Worm (Caenorhabditis elegans) whole organism, L2 larva: ENCODE results near the gene T10B9.9.

Experiments used
- C34F6.9 ChIP-seq: fragments of 150-350 bp; optimal IDR thresholded peaks from 2 replicates; lab custom pipeline; 2014; ENCODE audit warnings: missing biosample characterization, missing genetic modification characterization
- R02D3.7 ChIP-seq: fragments of 150-350 bp; optimal IDR thresholded peaks from 2 replicates; lab custom pipeline; 2014; ENCODE audit warnings: missing biosample characterization, missing genetic modification characterization
- Y55F3AM.14 ChIP-seq: fragments of 200-800 bp; sonication (Bioruptor generic); optimal IDR thresholded peaks from 2 replicates; lab custom pipeline; 2018; ENCODE audit warnings: mild to moderate bottlenecking, missing genetic modification characterization, missing compliant biosample characterization
- alr-1 ChIP-seq: fragments of 150-350 bp; optimal IDR thresholded peaks from 2 replicates; lab custom pipeline; 2014; ENCODE audit warnings: missing biosample characterization, missing genetic modification characterization
- aly-2 ChIP-seq: fragments of 150-350 bp; optimal IDR thresholded peaks from 2 replicates; lab custom pipeline; 2014; ENCODE audit warnings: missing biosample characterization, missing genetic modification characterization
- blmp-1 ChIP-seq: sonication (generic microtip); optimal IDR thresholded peaks from 2 replicates; lab custom pipeline; 2017; ENCODE audit warnings: missing genetic modification characterization, mild to moderate bottlenecking, missing compliant biosample characterization, antibody characterized with exemption, moderate library complexity; ENCODE audit not compliant: insufficient read depth
- ceh-82 ChIP-seq: fragments of 150-350 bp; optimal IDR thresholded peaks from 2 replicates; lab custom pipeline; 2014; ENCODE audit warnings: missing biosample characterization, missing genetic modification characterization
- dmd-4 ChIP-seq: sonication (generic microtip); optimal IDR thresholded peaks from 2 replicates; lab custom pipeline; 2017; ENCODE audit warnings: missing biosample characterization, missing genetic modification characterization
- egl-27 ChIP-seq: sonication (generic microtip); optimal IDR thresholded peaks from 3 replicates; lab custom pipeline; 2017; ENCODE audit warnings: missing biosample characterization, missing genetic modification reagents, missing genetic modification characterization
- elt-1 ChIP-seq: fragments of 150-350 bp; optimal IDR thresholded peaks from 2 replicates; lab custom pipeline; 2014; ENCODE audit warnings: missing biosample characterization, missing genetic modification characterization
- fos-1 ChIP-seq: fragments of 150-350 bp; optimal IDR thresholded peaks from 2 replicates; lab custom pipeline; 2014; ENCODE audit warnings: missing biosample characterization, missing genetic modification characterization
- gmeb-1 ChIP-seq: fragments of 150-350 bp; optimal IDR thresholded peaks from 2 replicates; lab custom pipeline; 2014; ENCODE audit warnings: missing biosample characterization, missing genetic modification characterization
- lin-13 ChIP-seq: fragments of 150-350 bp; optimal IDR thresholded peaks from 2 replicates; lab custom pipeline; 2014; ENCODE audit warnings: missing biosample characterization, missing genetic modification reagents, missing genetic modification characterization
- lin-39 ChIP-seq: fragments of 150-350 bp; optimal IDR thresholded peaks from 2 replicates; lab custom pipeline; 2014; ENCODE audit warnings: missing biosample characterization, missing genetic modification reagents, missing genetic modification characterization
- lsy-2 ChIP-seq, 2 experiments: fragments of 150-350 bp in 1 of 2; sonication (generic microtip) in 1 of 2; optimal IDR thresholded peaks; 2 replicates each; lab custom pipeline; 2014 to 2017; ENCODE audit warnings: missing biosample characterization in 2 of 2, missing genetic modification characterization in 2 of 2
- mab-5 ChIP-seq: fragments of 150-350 bp; optimal IDR thresholded peaks from 2 replicates; lab custom pipeline; 2014; ENCODE audit warnings: missing biosample characterization, missing genetic modification characterization
- mbf-1 ChIP-seq: sonication (generic microtip); optimal IDR thresholded peaks from 2 replicates; lab custom pipeline; 2017; ENCODE audit warnings: missing biosample characterization, missing genetic modification characterization
- mdl-1 ChIP-seq, 2 experiments: fragments of 150-350 bp in 1 of 2; sonication (generic microtip) in 1 of 2; optimal IDR thresholded peaks; 2 replicates each; lab custom pipeline; 2017; ENCODE audit warnings: missing biosample characterization in 2 of 2, missing genetic modification characterization in 2 of 2
- nhr-10 ChIP-seq: sonication (generic microtip); optimal IDR thresholded peaks from 2 replicates; lab custom pipeline; 2017; ENCODE audit warnings: missing biosample characterization, missing genetic modification characterization
- nhr-11 ChIP-seq: fragments of 150-350 bp; optimal IDR thresholded peaks from 2 replicates; lab custom pipeline; 2014; ENCODE audit warnings: missing biosample characterization, missing genetic modification characterization
- nhr-12 ChIP-seq: fragments of 150-350 bp; optimal IDR thresholded peaks from 2 replicates; lab custom pipeline; 2014; ENCODE audit warnings: missing biosample characterization, missing genetic modification characterization
- nhr-129 ChIP-seq: fragments of 150-350 bp; optimal IDR thresholded peaks from 2 replicates; lab custom pipeline; 2014; ENCODE audit warnings: missing biosample characterization, missing genetic modification characterization
- nhr-21 ChIP-seq: fragments of 150-350 bp; optimal IDR thresholded peaks from 2 replicates; lab custom pipeline; 2014; ENCODE audit warnings: missing biosample characterization, missing genetic modification characterization
- nhr-23 ChIP-seq: fragments of 150-350 bp; optimal IDR thresholded peaks from 2 replicates; lab custom pipeline; 2014; ENCODE audit warnings: missing biosample characterization, missing genetic modification reagents, missing genetic modification characterization
- nhr-237 ChIP-seq: fragments of 150-350 bp; optimal IDR thresholded peaks from 2 replicates; lab custom pipeline; 2014; ENCODE audit warnings: missing biosample characterization, missing genetic modification characterization
- nhr-25 ChIP-seq: fragments of 150-350 bp; sonication (generic microtip); optimal IDR thresholded peaks from 3 replicates; lab custom pipeline; 2014; ENCODE audit warnings: missing biosample characterization, missing genetic modification characterization
- nhr-6 ChIP-seq: fragments of 150-350 bp; optimal IDR thresholded peaks from 2 replicates; lab custom pipeline; 2014; ENCODE audit warnings: missing biosample characterization, missing genetic modification characterization
- nhr-77 ChIP-seq: fragments of 150-350 bp; optimal IDR thresholded peaks from 2 replicates; lab custom pipeline; 2014; ENCODE audit warnings: missing biosample characterization, missing genetic modification characterization
- peb-1 ChIP-seq: fragments of 150-350 bp; optimal IDR thresholded peaks from 2 replicates; lab custom pipeline; 2014; ENCODE audit warnings: missing biosample characterization, missing genetic modification characterization
- sem-4 ChIP-seq: fragments of 150-350 bp; optimal IDR thresholded peaks from 2 replicates; lab custom pipeline; 2014; ENCODE audit warnings: missing biosample characterization, missing genetic modification reagents, missing genetic modification characterization
- sma-3 ChIP-seq: sonication (generic microtip); optimal IDR thresholded peaks from 2 replicates; lab custom pipeline; 2016; ENCODE audit warnings: missing genetic modification reagents, missing genetic modification characterization, missing compliant biosample characterization
- sma-9 ChIP-seq, 2 experiments: fragments of 150-350 bp in 1 of 2; sonication (generic microtip) in 1 of 2; optimal IDR thresholded peaks; 2 replicates each; lab custom pipeline; 2014 to 2016; ENCODE audit warnings: missing genetic modification characterization in 2 of 2, mild to moderate bottlenecking in 1 of 2, missing biosample characterization in 1 of 2, missing compliant biosample characterization in 1 of 2, missing genetic modification reagents in 1 of 2, moderate library complexity in 1 of 2
- unc-39 ChIP-seq: fragments of 150-350 bp; optimal IDR thresholded peaks from 2 replicates; lab custom pipeline; 2014; ENCODE audit warnings: missing biosample characterization, missing genetic modification characterization
- unc-55 ChIP-seq: fragments of 150-350 bp; sonication (generic microtip); optimal IDR thresholded peaks from 3 replicates; lab custom pipeline; 2014; ENCODE audit warnings: missing biosample characterization, missing genetic modification reagents, missing genetic modification characterization
- unc-62 ChIP-seq: fragments of 150-350 bp; optimal IDR thresholded peaks from 2 replicates; lab custom pipeline; 2014; ENCODE audit warnings: missing biosample characterization, missing genetic modification reagents, missing genetic modification characterization
- zag-1 ChIP-seq: fragments of 150-350 bp; optimal IDR thresholded peaks from 2 replicates; lab custom pipeline; 2014; ENCODE audit warnings: missing biosample characterization, missing genetic modification characterization
- ztf-1 ChIP-seq: fragments of 200-800 bp; sonication (Bioruptor generic); conservative IDR thresholded peaks from 2 replicates; pipeline ENCODE4 v1.3.6; 2022; ENCODE audit warnings: missing genetic modification characterization, missing compliant biosample characterization
- ztf-11 ChIP-seq: sonication (generic microtip); optimal IDR thresholded peaks from 2 replicates; lab custom pipeline; 2017; ENCODE audit warnings: missing biosample characterization, missing genetic modification characterization

The T10B9.9 gene

DNA sequence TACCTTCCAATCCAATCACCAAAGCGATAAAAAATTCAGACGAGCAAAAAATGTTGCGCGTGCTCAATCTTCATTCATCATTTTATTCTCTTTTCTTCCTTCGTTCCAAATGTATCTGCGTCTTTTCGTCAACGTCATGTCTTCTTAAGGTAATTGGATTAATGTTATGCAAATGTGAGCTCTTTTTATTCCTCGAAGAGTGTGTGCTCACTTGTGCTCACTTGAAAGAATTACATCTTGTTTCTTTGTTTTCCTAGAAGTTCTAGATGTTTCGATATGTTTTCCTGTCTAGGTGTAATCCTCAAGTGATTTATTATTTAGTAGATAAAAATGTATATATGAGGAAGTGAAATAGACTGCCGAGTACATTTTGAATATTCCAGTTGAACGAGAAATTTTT is 20.3 kb downstream of the T10B9.9 start:
- TF ChIP-seq mab-5 (tag; lab: Kevin White, UChicago) (peak; percentile 38), unc-55 (GFP tag; lab: Kevin White, UChicago) (peak; percentile 40), ztf-1 (GFP tag; lab: Robert Waterston, UW) (no peak), lsy-2 (tag; optimal IDR thresholded peaks at IDR 0.05; lab: Kevin White, UChicago) (peak in 1 of 2 experiments; percentile 13)

ce11 chrII:9753730-9754129 is 22.0 kb downstream of the T10B9.9 start, which contains the start of gene ZK1321.1:
Gene ZK1321.1 (plus strand): TSS chrII:9754030.
- TF ChIP-seq zag-1 (tag; lab: Kevin White, UChicago): no peak
- no peak for TF ChIP-seq fos-1
- no peak for TF ChIP-seq alr-1 (tag; lab: Kevin White, UChicago)
- TF ChIP-seq nhr-12 (tag; lab: Kevin White, UChicago): no peak
- no peak for TF ChIP-seq lin-39
- TF ChIP-seq ceh-82 (tag; lab: Kevin White, UChicago): no peak
- TF ChIP-seq mbf-1 (tag; lab: Kevin White, UChicago): no peak
- no peak for TF ChIP-seq elt-1
- TF ChIP-seq nhr-77: no peak
- TF ChIP-seq nhr-237: no peak
- TF ChIP-seq ztf-11: no peak
- TF ChIP-seq gmeb-1 (tag; lab: Kevin White, UChicago): no peak
- TF ChIP-seq egl-27 (tag; lab: Kevin White, UChicago): no peak
- no peak for TF ChIP-seq Y55F3AM.14 (GFP tag; lab: Kevin White, UChicago)

- TF ChIP-seq lin-13 (GFP tag; lab: Kevin White, UChicago) (no peak), unc-62 (GFP tag; lab: Kevin White, UChicago) (no peak), nhr-77 (no peak), nhr-21 (no peak), sma-9 (GFP tag; optimal IDR thresholded peaks at IDR 0.05; lab: Kevin White, UChicago) (peak; percentile 36), sma-9 (tag; optimal IDR thresholded peaks at IDR 0.05; lab: Kevin White, UChicago) (no peak), nhr-11 (tag; lab: Kevin White, UChicago) (no peak), blmp-1 (peak; percentile 17), nhr-12 (tag; lab: Kevin White, UChicago) (no peak), ceh-82 (tag; lab: Kevin White, UChicago) (no peak), nhr-10 (tag; lab: Kevin White, UChicago) (no peak), sma-3 (GFP tag; lab: Kevin White, UChicago) (no peak), R02D3.7 (tag; lab: Kevin White, UChicago) (no peak), dmd-4 (tag; lab: Kevin White, UChicago) (no peak), nhr-23 (tag; lab: Kevin White, UChicago) (no peak), alr-1 (tag; lab: Kevin White, UChicago) (no peak), sem-4 (tag; lab: Kevin White, UChicago) (no peak), nhr-237 (no peak)
These were observed 22.6 kb downstream of the T10B9.9 start, which contains the start of gene Y53C12B.7 for ce11 chrII:9753056-9753455. Gene Y53C12B.7 (minus strand): TSS chrII:9753218.

ce11 chrII:9752278-9752677 is 23.4 kb downstream of the T10B9.9 start:
- TF ChIP-seq lsy-2 (tag; optimal IDR thresholded peaks at IDR 0.05; lab: Kevin White, UChicago) (peak in 1 of 2 experiments; percentile 8), mbf-1 (tag; lab: Kevin White, UChicago) (no peak), mdl-1 (tag; optimal IDR thresholded peaks at IDR 0.05; lab: Kevin White, UChicago) (peak in 1 of 2 experiments; percentile 4), Y55F3AM.14 (GFP tag; lab: Kevin White, UChicago) (no peak), elt-1 (no peak), nhr-6 (no peak), unc-39 (tag; lab: Kevin White, UChicago) (no peak), ceh-82 (tag; lab: Kevin White, UChicago) (no peak), lin-13 (GFP tag; lab: Kevin White, UChicago) (no peak), unc-62 (GFP tag; lab: Kevin White, UChicago) (no peak), fos-1 (no peak), C34F6.9 (tag; lab: Kevin White, UChicago) (no peak), nhr-129 (tag; lab: Kevin White, UChicago) (no peak), zag-1 (tag; lab: Kevin White, UChicago) (no peak), aly-2 (tag; lab: Kevin White, UChicago) (no peak), R02D3.7 (tag; lab: Kevin White, UChicago) (no peak), peb-1 (tag; lab: Kevin White, UChicago) (no peak), nhr-25 (tag; lab: Kevin White, UChicago) (peak; percentile 46), ztf-11 (no peak), nhr-77 (no peak), sma-9 (GFP tag; optimal IDR thresholded peaks at IDR 0.05; lab: Kevin White, UChicago) (peak; percentile 85), sma-9 (tag; optimal IDR thresholded peaks at IDR 0.05; lab: Kevin White, UChicago) (no peak), sma-3 (GFP tag; lab: Kevin White, UChicago) (peak; percentile 33), nhr-21 (peak; percentile 50), ztf-1 (GFP tag; lab: Robert Waterston, UW) (no peak)
- TF ChIP-seq, all 48 proteins: peak for 6
